Worm (Caenorhabditis elegans): ENCODE results near the gene F11G11.4.
A peak's percentile ranks its signal among the peaks of the same experiment; 100 is the strongest.
"Not testable (repeated sequence)": the region's sequence is repeated elsewhere in the genome, so short reads cannot be mapped to it uniquely, and the experiment has no call there.

Gene F11G11.4

ce11 chrII:4822610-4823009 lies 37.8 kb upstream of the F11G11.4 start:
- TF ChIP-seq hmg-1.2 (GFP tag; IDR thresholded peaks at IDR 0.05) (no peak), mcd-1 (GFP tag; IDR thresholded peaks at IDR 0.05) (no peak), cebp-2 (GFP tag; IDR thresholded peaks at IDR 0.05) (no peak), ztf-28 (GFP tag; IDR thresholded peaks at IDR 0.05) (no peak), ceh-79 (tag; optimal IDR thresholded peaks at IDR 0.05) (no peak), egl-44 (GFP tag; IDR thresholded peaks at IDR 0.05) (no peak), B0261.1 (tag; optimal IDR thresholded peaks at IDR 0.05) (no peak), bed-2 (GFP tag; IDR thresholded peaks at IDR 0.05) (no peak), K11D2.4 (GFP tag; IDR thresholded peaks at IDR 0.05) (no peak), ztf-25 (GFP tag; IDR thresholded peaks at IDR 0.05) (no peak), nfyb-1 (GFP tag; IDR thresholded peaks at IDR 0.05) (no peak), die-1 (tag; optimal IDR thresholded peaks at IDR 0.05) (no peak), him-1 (tag; optimal IDR thresholded peaks at IDR 0.05) (no peak), F22D6.2 (tag; optimal IDR thresholded peaks at IDR 0.05) (no peak), tlf-1 (GFP tag; optimal IDR thresholded peaks at IDR 0.05) (no peak)

- not testable (repeated sequence) for TF ChIP-seq snpc-1.1 (tag; optimal IDR thresholded peaks at IDR 0.05; ENCODE audit: insufficient read depth); nfya-2 (GFP tag; IDR thresholded peaks at IDR 0.05); rpc-1 (optimal IDR thresholded peaks at IDR 0.05); rpc-1 (tag; optimal IDR thresholded peaks at IDR 0.05)
Observed at ce11 chrII:4825133-4825532, 35.3 kb upstream of the F11G11.4 start, which contains the start of the genes C33F10.8 and msp-40. Gene C33F10.8, minus strand, starts transcription at chrII:4825233. Gene msp-40, plus strand, starts transcription at chrII:4825414.

- TF ChIP-seq dpl-1 (GFP tag; optimal IDR thresholded peaks at IDR 0.05), result peak; percentile 83
- peak; percentile 96 for TF ChIP-seq lin-54 (GFP tag; optimal IDR thresholded peaks at IDR 0.05)
- peak; percentile 44 for TF ChIP-seq attf-5 (GFP tag; optimal IDR thresholded peaks at IDR 0.05)
- peak; percentile 76 for TF ChIP-seq efl-1 (GFP tag; optimal IDR thresholded peaks at IDR 0.05)
- no peak for TF ChIP-seq B0035.1 (tag; optimal IDR thresholded peaks at IDR 0.05)
- peak; percentile 4 to 88 (median 33) for TF ChIP-seq lin-35 (GFP tag; optimal IDR thresholded peaks at IDR 0.05)
Observed at ce11 chrII:4827734-4828609, 32.4 kb upstream of the F11G11.4 start, which contains the start of the genes fbxb-88 and tbck-1. Gene fbxb-88, minus strand, starts transcription at chrII:4827884. Gene tbck-1, plus strand, starts transcription at chrII:4828559.

- TF ChIP-seq pha-4 (tag; optimal IDR thresholded peaks at IDR 0.05) (no peak), gei-17 (GFP tag; optimal IDR thresholded peaks at IDR 0.05) (no peak), ztf-6 (GFP tag; IDR thresholded peaks at IDR 0.05) (no peak), atf-7 (tag; optimal IDR thresholded peaks at IDR 0.05) (no peak), let-526 (GFP tag; IDR thresholded peaks at IDR 0.05) (no peak), B0035.1 (tag; optimal IDR thresholded peaks at IDR 0.05) (no peak), rpc-1 (optimal IDR thresholded peaks at IDR 0.05) (no peak), rpc-1 (tag; optimal IDR thresholded peaks at IDR 0.05) (no peak), dpl-1 (GFP tag; optimal IDR thresholded peaks at IDR 0.05) (no peak), B0261.1 (tag; optimal IDR thresholded peaks at IDR 0.05) (no peak), hmg-20 (GFP tag; IDR thresholded peaks at IDR 0.05) (no peak), nhr-120 (GFP tag; IDR thresholded peaks at IDR 0.05) (no peak), attf-6 (GFP tag; IDR thresholded peaks at IDR 0.05) (no peak), B0019.2 (GFP tag; conservative IDR thresholded peaks at IDR 0.05) (no peak), him-1 (tag; optimal IDR thresholded peaks at IDR 0.05) (no peak), die-1 (tag; optimal IDR thresholded peaks at IDR 0.05) (no peak)
Observed at ce11 chrII:4834761-4835160, 25.6 kb upstream of the F11G11.4 start, which contains the start of the genes C33F10.11 and C33F10.1. Gene C33F10.11, minus strand, starts transcription at chrII:4834861. Gene C33F10.1, plus strand, starts transcription at chrII:4835023.
